Fruit fly (Drosophila melanogaster) whole organism, embryonic: ENCODE measurements around the gene CG13258.

Experiments
- ATbp ChIP-seq: fragments of 200-800 bp; sonication (Bioruptor generic); optimal IDR thresholded peaks from 2 replicates; lab custom pipeline; 2017; ENCODE audit warnings: missing biosample characterization, mild to moderate bottlenecking, missing genetic modification characterization, missing genetic modification reagents
- Asciz ChIP-seq: fragments of 200-800 bp; sonication (Bioruptor generic); optimal IDR thresholded peaks from 2 replicates; lab custom pipeline; 2017; ENCODE audit warnings: missing biosample characterization, mild to moderate bottlenecking, missing genetic modification characterization, missing genetic modification reagents
- BEAF-32 ChIP-seq: fragments of 200-800 bp; sonication (Bioruptor generic); optimal IDR thresholded peaks from 3 replicates; lab custom pipeline; 2017; ENCODE audit warnings: missing biosample characterization, missing genetic modification characterization, mild to moderate bottlenecking, moderate library complexity, missing genetic modification reagents
- CG10209 ChIP-seq: fragments of 200-800 bp; sonication (Bioruptor generic); optimal IDR thresholded peaks from 3 replicates; lab custom pipeline; 2017; ENCODE audit warnings: missing biosample characterization, mild to moderate bottlenecking, missing genetic modification characterization, missing genetic modification reagents
- CG10366 ChIP-seq: fragments of 200-800 bp; sonication (Bioruptor generic); IDR thresholded peaks from 2 replicates; pipeline ENCODE4 v1.3.6; 2022; ENCODE audit warnings: missing biosample characterization, missing genetic modification characterization
- CG10543 ChIP-seq: fragments of 200-800 bp; sonication (Bioruptor generic); optimal IDR thresholded peaks from 3 replicates; lab custom pipeline; 2017; ENCODE audit warnings: missing biosample characterization, mild to moderate bottlenecking, missing genetic modification characterization, moderate library complexity
- CG13624 ChIP-seq: fragments of 200-800 bp; sonication (Bioruptor generic); optimal IDR thresholded peaks from 2 replicates; lab custom pipeline; 2016; ENCODE audit warnings: missing biosample characterization, missing genetic modification characterization
- CG16863 ChIP-seq: fragments of 200-800 bp; sonication (Bioruptor generic); optimal IDR thresholded peaks from 3 replicates; lab custom pipeline; 2016; ENCODE audit warnings: missing biosample characterization, missing genetic modification characterization
- CG17186 ChIP-seq: fragments of 200-800 bp; sonication (Bioruptor generic); optimal IDR thresholded peaks from 3 replicates; lab custom pipeline; 2017; ENCODE audit warnings: missing biosample characterization, missing genetic modification reagents, missing genetic modification characterization
- CG18262 ChIP-seq: fragments of 200-800 bp; optimal IDR thresholded peaks from 3 replicates; lab custom pipeline; 2019; ENCODE audit warnings: missing biosample characterization, mild to moderate bottlenecking, missing genetic modification characterization, moderate library complexity
- CG18599 ChIP-seq: fragments of 200-800 bp; sonication (Bioruptor generic); optimal IDR thresholded peaks from 3 replicates; lab custom pipeline; 2017; ENCODE audit warnings: missing biosample characterization, missing genetic modification characterization, mild to moderate bottlenecking, moderate library complexity, missing genetic modification reagents
- CG2678 ChIP-seq: fragments of 200-800 bp; sonication (Bioruptor generic); optimal IDR thresholded peaks from 3 replicates; lab custom pipeline; 2019; ENCODE audit warnings: missing biosample characterization, mild to moderate bottlenecking, missing genetic modification characterization, moderate library complexity
- CG30403 ChIP-seq: fragments of 200-800 bp; sonication (Bioruptor generic); optimal IDR thresholded peaks from 3 replicates; lab custom pipeline; 2016; ENCODE audit warnings: missing biosample characterization, missing genetic modification characterization
- CG3281 ChIP-seq: fragments of 200-800 bp; sonication (Bioruptor generic); optimal IDR thresholded peaks from 3 replicates; lab custom pipeline; 2017; ENCODE audit warnings: missing biosample characterization, mild to moderate bottlenecking, missing genetic modification characterization
- CG3995 ChIP-seq: fragments of 200-800 bp; sonication (Bioruptor generic); optimal IDR thresholded peaks from 3 replicates; lab custom pipeline; 2016; ENCODE audit warnings: missing biosample characterization, missing genetic modification characterization
- CG6272 ChIP-seq: fragments of 200-800 bp; sonication (Bioruptor generic); IDR thresholded peaks from 2 replicates; pipeline ENCODE4 v1.3.6; 2022; ENCODE audit warnings: missing biosample characterization, missing genetic modification characterization
- Dad ChIP-seq: fragments of 200-800 bp; sonication (Bioruptor generic); optimal IDR thresholded peaks from 3 replicates; lab custom pipeline; 2016; ENCODE audit warnings: missing biosample characterization, missing genetic modification characterization
- Dip2 ChIP-seq: fragments of 200-800 bp; sonication (Bioruptor generic); IDR thresholded peaks from 2 replicates; pipeline ENCODE4 v1.3.6; 2022; ENCODE audit warnings: missing biosample characterization, missing genetic modification characterization
- E2f1 ChIP-seq: fragments of 200-800 bp; sonication (Bioruptor generic); IDR thresholded peaks from 2 replicates; pipeline ENCODE4 v1.3.6; 2022; ENCODE audit warnings: missing biosample characterization, missing genetic modification characterization
- E2f2 ChIP-seq: fragments of 200-800 bp; sonication (Bioruptor generic); IDR thresholded peaks from 2 replicates; pipeline ENCODE4 v1.3.6; 2022; ENCODE audit warnings: missing biosample characterization, missing genetic modification characterization
- Ets97D ChIP-seq: fragments of 200-800 bp; sonication (Bioruptor generic); optimal IDR thresholded peaks from 3 replicates; lab custom pipeline; 2016; ENCODE audit warnings: missing biosample characterization, missing genetic modification characterization
- Fer1 ChIP-seq: fragments of 200-800 bp; sonication (Bioruptor generic); optimal IDR thresholded peaks from 2 replicates; lab custom pipeline; 2017; ENCODE audit warnings: missing biosample characterization, mild to moderate bottlenecking, missing genetic modification characterization
- Fer2 ChIP-seq: fragments of 200-800 bp; sonication (Bioruptor generic); optimal IDR thresholded peaks from 2 replicates; lab custom pipeline; 2018; ENCODE audit warnings: missing biosample characterization, mild to moderate bottlenecking, missing genetic modification characterization, moderate library complexity
- Hmx ChIP-seq: fragments of 200-800 bp; sonication (Bioruptor generic); optimal IDR thresholded peaks from 2 replicates; lab custom pipeline; 2016; ENCODE audit warnings: missing biosample characterization, missing genetic modification characterization
- Mad ChIP-seq: fragments of 200-800 bp; sonication (Bioruptor generic); optimal IDR thresholded peaks from 2 replicates; lab custom pipeline; 2016; ENCODE audit warnings: missing biosample characterization, missing genetic modification characterization
- NC2α ChIP-seq: fragments of 200-800 bp; sonication (Bioruptor generic); optimal IDR thresholded peaks from 2 replicates; lab custom pipeline; 2016; ENCODE audit warnings: missing biosample characterization, missing genetic modification characterization
- NfI ChIP-seq: fragments of 200-800 bp; sonication (Bioruptor generic); optimal IDR thresholded peaks from 3 replicates; lab custom pipeline; 2018; ENCODE audit warnings: missing biosample characterization, mild to moderate bottlenecking, missing genetic modification characterization, moderate library complexity
- Pdp1 ChIP-seq, 2 experiments: fragments of 200-800 bp; sonication (Bioruptor generic); optimal IDR thresholded peaks; 3 replicates each; lab custom pipeline; 2016; ENCODE audit warnings: missing biosample characterization in 2 of 2, missing genetic modification characterization in 2 of 2, mild to moderate bottlenecking in 1 of 2, moderate library complexity in 1 of 2
- Ravus ChIP-seq: fragments of 200-800 bp; sonication (Bioruptor generic); IDR thresholded peaks from 2 replicates; pipeline ENCODE4 v1.3.6; 2022; ENCODE audit warnings: missing biosample characterization, missing genetic modification characterization
- Sox100B ChIP-seq: fragments of 200-800 bp; sonication (Bioruptor generic); optimal IDR thresholded peaks from 3 replicates; lab custom pipeline; 2018; ENCODE audit warnings: missing biosample characterization, mild to moderate bottlenecking, missing genetic modification characterization
- Sox102F ChIP-seq: fragments of 200-800 bp; sonication (Bioruptor generic); optimal IDR thresholded peaks from 2 replicates; lab custom pipeline; 2018; ENCODE audit warnings: missing biosample characterization, mild to moderate bottlenecking, missing genetic modification characterization, moderate library complexity
- Trl ChIP-seq, 3 experiments: fragments of >200 bp in 2 of 3; fragments of 200-800 bp in 1 of 3; sonication (Bioruptor generic) in 1 of 3; optimal IDR thresholded peaks; 2 replicates in 1 of 3; 3 replicates in 2 of 3; lab custom pipeline; 2016 to 2017; ENCODE audit warnings: missing biosample characterization in 1 of 3, missing genetic modification characterization in 1 of 3
- bbx ChIP-seq: fragments of 200-800 bp; sonication (Bioruptor generic); IDR thresholded peaks from 2 replicates; pipeline ENCODE4 v1.3.6; 2022; ENCODE audit warnings: missing biosample characterization, missing genetic modification characterization; ENCODE audit not compliant: partially characterized antibody
- bsh ChIP-seq, 2 experiments: fragments of 200-800 bp; sonication (Bioruptor generic); optimal IDR thresholded peaks; 2 replicates each; lab custom pipeline; 2017 to 2018; ENCODE audit warnings: mild to moderate bottlenecking in 2 of 2, missing biosample characterization in 2 of 2, missing genetic modification characterization in 2 of 2, moderate library complexity in 1 of 2
- chm ChIP-seq: fragments of 200-800 bp; sonication (Bioruptor generic); IDR thresholded peaks from 2 replicates; pipeline ENCODE4 v1.3.6; 2022; ENCODE audit warnings: missing biosample characterization, missing genetic modification characterization
- cwo ChIP-seq: fragments of 200-800 bp; sonication (Bioruptor generic); optimal IDR thresholded peaks from 3 replicates; lab custom pipeline; 2017; ENCODE audit warnings: missing biosample characterization, missing genetic modification characterization, mild to moderate bottlenecking, moderate library complexity, missing genetic modification reagents
- dati ChIP-seq: fragments of 200-800 bp; sonication (Bioruptor generic); IDR thresholded peaks from 2 replicates; pipeline ENCODE4 v1.3.6; 2022; ENCODE audit warnings: missing biosample characterization, missing genetic modification characterization
- eve ChIP-seq, 2 experiments: fragments of >200 bp; optimal IDR thresholded peaks; 2 replicates each; lab custom pipeline; 2017; ENCODE audit warnings: missing biosample characterization in 2 of 2, missing genetic modification characterization in 2 of 2
- eyg ChIP-seq: fragments of 200-800 bp; sonication (Bioruptor generic); optimal IDR thresholded peaks from 3 replicates; lab custom pipeline; 2016; ENCODE audit warnings: missing biosample characterization, missing genetic modification characterization
- ham ChIP-seq: fragments of 200-800 bp; sonication (Bioruptor generic); IDR thresholded peaks from 2 replicates; pipeline ENCODE4 v1.3.6; 2022; ENCODE audit warnings: missing biosample characterization, missing genetic modification characterization
- onecut ChIP-seq: fragments of 200-800 bp; sonication (Bioruptor generic); IDR thresholded peaks from 2 replicates; pipeline ENCODE4 v1.3.6; 2022; ENCODE audit warnings: missing biosample characterization, missing genetic modification characterization
- pan ChIP-seq, 4 experiments: fragments of >200 bp in 3 of 4; fragments of 200-800 bp in 1 of 4; sonication (Bioruptor generic) in 1 of 4; optimal IDR thresholded peaks in 3 of 4; IDR thresholded peaks in 1 of 4; 2 replicates each; pipeline versions ENCODE4 v1.3.6 to Lab custom; 2017 to 2022; ENCODE audit warnings: missing biosample characterization in 2 of 4, missing genetic modification characterization in 2 of 4, mixed read lengths in 1 of 4
- pho ChIP-seq: fragments of 200-800 bp; sonication (Bioruptor generic); optimal IDR thresholded peaks from 2 replicates; lab custom pipeline; 2016; ENCODE audit warnings: missing biosample characterization, missing genetic modification characterization
- pnt ChIP-seq: fragments of 200-800 bp; sonication (Bioruptor generic); optimal IDR thresholded peaks from 3 replicates; lab custom pipeline; 2016; ENCODE audit warnings: missing biosample characterization, missing genetic modification characterization
- rib ChIP-seq: fragments of 200-800 bp; sonication (Bioruptor generic); IDR thresholded peaks from 2 replicates; pipeline ENCODE4 v1.3.6; 2022; ENCODE audit warnings: missing biosample characterization, missing genetic modification characterization
- seq ChIP-seq: fragments of 200-800 bp; sonication (Bioruptor generic); IDR thresholded peaks from 2 replicates; pipeline ENCODE4 v1.3.6; 2022; ENCODE audit warnings: missing biosample characterization, missing genetic modification characterization
- slp2 ChIP-seq: fragments of 200-800 bp; sonication (Bioruptor generic); optimal IDR thresholded peaks from 2 replicates; lab custom pipeline; 2016; ENCODE audit warnings: missing biosample characterization, missing genetic modification characterization
- so ChIP-seq: fragments of 200-800 bp; sonication (Bioruptor generic); IDR thresholded peaks from 3 replicates; pipeline ENCODE4 v1.3.6; 2022; ENCODE audit warnings: missing biosample characterization, missing genetic modification characterization
- ttk ChIP-seq: fragments of 200-800 bp; sonication (Bioruptor generic); IDR thresholded peaks from 2 replicates; pipeline ENCODE4 v2.1.2; 2022; ENCODE audit warnings: missing biosample characterization, missing genetic modification characterization

The CG13258 gene

DNA sequence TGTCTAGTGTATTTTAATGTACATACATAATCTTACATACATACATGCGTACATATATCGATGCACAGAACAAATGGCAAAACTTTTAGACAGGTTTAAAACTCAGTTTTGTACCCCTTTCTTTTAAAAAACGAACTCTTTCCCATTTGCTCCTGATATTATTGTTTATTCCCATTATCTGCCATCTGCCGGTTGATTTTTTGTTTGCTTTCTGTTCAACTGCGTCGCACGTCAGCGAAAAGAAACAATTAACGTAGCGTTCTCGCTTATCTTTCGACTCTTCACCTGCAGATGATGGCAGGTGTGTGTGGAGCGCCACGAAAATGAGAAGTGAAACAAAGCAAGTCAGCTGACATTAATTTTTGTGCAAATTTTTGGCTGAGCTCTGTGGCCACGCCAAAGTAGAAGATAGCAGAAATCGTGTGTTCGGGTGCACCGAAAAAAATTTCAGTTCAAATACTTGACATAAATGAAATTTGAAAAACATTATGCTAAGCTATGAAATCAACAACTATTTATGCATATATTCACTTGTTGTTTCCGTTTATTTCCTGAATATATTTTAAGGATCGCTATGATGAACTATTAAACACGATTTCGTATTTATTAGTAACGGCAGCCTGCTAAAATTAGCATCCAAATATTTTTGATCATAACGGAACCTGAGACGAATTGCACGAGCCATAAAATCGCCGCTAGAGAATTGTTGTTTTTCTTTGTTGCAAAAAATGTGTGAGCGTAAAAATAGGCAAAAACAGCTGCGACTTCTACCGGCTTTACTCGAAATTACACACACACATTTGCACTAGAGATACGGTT lies 21.9 kb downstream of the CG13258 start (continued):
- TF ChIP-seq CG6272 (GFP tag; lab: Robert Waterston, UW): no peak
- TF ChIP-seq Pdp1 (GFP tag; optimal IDR thresholded peaks at IDR 0.05; lab: Kevin White, UChicago): no peak
- TF ChIP-seq NC2α (GFP tag; lab: Kevin White, UChicago): no peak
- peak; percentile 37 for TF ChIP-seq CG30403 (GFP tag; lab: Kevin White, UChicago)
- TF ChIP-seq bbx (GFP tag; lab: Robert Waterston, UW): no peak
- peak; percentile 33 for TF ChIP-seq CG10209 (GFP tag; lab: Kevin White, UChicago)
- peak in 1 of 2 experiments; percentile 48 for TF ChIP-seq eve (GFP tag; optimal IDR thresholded peaks at IDR 0.05; lab: Kevin White, UChicago)
- no peak for TF ChIP-seq Ravus (GFP tag; lab: Robert Waterston, UW)
- TF ChIP-seq CG18599 (GFP tag; lab: Kevin White, UChicago): peak; percentile 46
- no peak for TF ChIP-seq ham (GFP tag; lab: Robert Waterston, UW)
- peak; percentile 24 for TF ChIP-seq Sox102F (GFP tag; lab: Kevin White, UChicago)
- TF ChIP-seq Ets97D (GFP tag; lab: Kevin White, UChicago): no peak
- no peak for TF ChIP-seq slp2 (GFP tag; lab: Kevin White, UChicago)
- TF ChIP-seq so (GFP tag; lab: Robert Waterston, UW): no peak
- peak; percentile 36 for TF ChIP-seq CG2678 (tag; lab: Kevin White, UChicago)
- no peak for TF ChIP-seq eyg (GFP tag; lab: Kevin White, UChicago)
- TF ChIP-seq E2f1 (GFP tag; lab: Robert Waterston, UW): no peak
- no peak for TF ChIP-seq pnt (GFP tag; lab: Kevin White, UChicago)
- TF ChIP-seq seq (GFP tag; lab: Robert Waterston, UW): no peak
- TF ChIP-seq Mad (GFP tag; lab: Kevin White, UChicago): no peak
- no peak for TF ChIP-seq CG17186 (GFP tag; lab: Kevin White, UChicago)
- TF ChIP-seq NfI: no peak
- no peak for TF ChIP-seq CG13624 (GFP tag; lab: Kevin White, UChicago)
- TF ChIP-seq Asciz (GFP tag; lab: Kevin White, UChicago): peak; percentile 6
- no peak for TF ChIP-seq chm (GFP tag; lab: Robert Waterston, UW)
- TF ChIP-seq CG18262 (tag; lab: Kevin White, UChicago): no peak
- peak; percentile 0 for TF ChIP-seq CG3995 (GFP tag; lab: Kevin White, UChicago)
- TF ChIP-seq CG3281 (GFP tag; lab: Kevin White, UChicago): peak; percentile 67
- TF ChIP-seq CG10366 (GFP tag; lab: Robert Waterston, UW): no peak
- no peak for TF ChIP-seq ttk (GFP tag; lab: Robert Waterston, UW)
- TF ChIP-seq E2f2: no peak
- no peak for TF ChIP-seq Fer2 (tag; lab: Kevin White, UChicago)
- TF ChIP-seq Dip2: no peak
- no peak for TF ChIP-seq Fer1 (GFP tag; lab: Kevin White, UChicago)
- no peak for TF ChIP-seq CG16863 (GFP tag; lab: Kevin White, UChicago)
- TF ChIP-seq dati (GFP tag; lab: Robert Waterston, UW): no peak
- TF ChIP-seq Hmx (GFP tag; lab: Kevin White, UChicago): no peak
- TF ChIP-seq rib (GFP tag; lab: Robert Waterston, UW): no peak
- no peak for TF ChIP-seq pho (GFP tag; lab: Kevin White, UChicago)
- TF ChIP-seq Sox100B (GFP tag; lab: Kevin White, UChicago): peak; percentile 37
- TF ChIP-seq Dad (GFP tag; lab: Kevin White, UChicago): no peak
- TF ChIP-seq Trl (optimal IDR thresholded peaks at IDR 0.05; lab: Kevin White, UChicago): no peak
- no peak for TF ChIP-seq Trl (GFP tag; optimal IDR thresholded peaks at IDR 0.05; lab: Kevin White, UChicago)
- no peak for TF ChIP-seq BEAF-32 (GFP tag; lab: Kevin White, UChicago)
- TF ChIP-seq pan (optimal IDR thresholded peaks at IDR 0.05; lab: Kevin White, UChicago): no peak
- no peak for TF ChIP-seq pan (GFP tag; optimal IDR thresholded peaks at IDR 0.05 in 1 of 2, IDR thresholded peaks at IDR 0.05 in 1 of 2)
- no peak for TF ChIP-seq CG10543
- TF ChIP-seq cwo (GFP tag; lab: Kevin White, UChicago): no peak
- TF ChIP-seq ATbp (GFP tag; lab: Kevin White, UChicago): no peak
- TF ChIP-seq onecut (GFP tag; lab: Robert Waterston, UW): no peak
- peak in 1 of 2 experiments; percentile 13 for TF ChIP-seq bsh (GFP tag; optimal IDR thresholded peaks at IDR 0.05; lab: Kevin White, UChicago)
